Worm (Caenorhabditis elegans) whole organism, L4 larva: Measurements from ENCODE around the gene Y66D12A.19.

ENCODE experiments used
- F49E8.2 ChIP-seq: sonication (generic microtip); optimal IDR thresholded peaks from 2 replicates; lab custom pipeline; 2016; ENCODE audit warnings: missing compliant biosample characterization, mild to moderate bottlenecking, missing genetic modification characterization, borderline replicate concordance
- R02D3.7 ChIP-seq: fragments of 150-350 bp; sonication (generic microtip); optimal IDR thresholded peaks from 3 replicates; lab custom pipeline; 2014; ENCODE audit warnings: missing biosample characterization, missing genetic modification characterization
- aha-1 ChIP-seq: fragments of 150-350 bp; peaks from one replicate; lab custom pipeline; 2014; ENCODE audit warnings: missing biosample characterization, missing genetic modification characterization
- nhr-237 ChIP-seq: sonication (generic microtip); optimal IDR thresholded peaks from 2 replicates; lab custom pipeline; 2017; ENCODE audit warnings: missing biosample characterization, missing genetic modification characterization
- nhr-25 ChIP-seq: sonication (generic microtip); optimal IDR thresholded peaks from 2 replicates; lab custom pipeline; 2017; ENCODE audit warnings: missing genetic modification characterization, mild to moderate bottlenecking, missing compliant biosample characterization, antibody characterized with exemption, moderate library complexity, borderline replicate concordance; ENCODE audit not compliant: insufficient read depth
- unc-130 ChIP-seq: sonication (generic microtip); optimal IDR thresholded peaks from 2 replicates; lab custom pipeline; 2016; ENCODE audit warnings: missing genetic modification reagents, missing genetic modification characterization, missing compliant biosample characterization
- zfp-3 ChIP-seq: fragments of 200-800 bp; sonication (Bioruptor generic); conservative IDR thresholded peaks from 2 replicates; pipeline ENCODE4 v1.3.6; 2022; ENCODE audit warnings: missing genetic modification reagents, missing genetic modification characterization, missing compliant biosample characterization

DNA sequence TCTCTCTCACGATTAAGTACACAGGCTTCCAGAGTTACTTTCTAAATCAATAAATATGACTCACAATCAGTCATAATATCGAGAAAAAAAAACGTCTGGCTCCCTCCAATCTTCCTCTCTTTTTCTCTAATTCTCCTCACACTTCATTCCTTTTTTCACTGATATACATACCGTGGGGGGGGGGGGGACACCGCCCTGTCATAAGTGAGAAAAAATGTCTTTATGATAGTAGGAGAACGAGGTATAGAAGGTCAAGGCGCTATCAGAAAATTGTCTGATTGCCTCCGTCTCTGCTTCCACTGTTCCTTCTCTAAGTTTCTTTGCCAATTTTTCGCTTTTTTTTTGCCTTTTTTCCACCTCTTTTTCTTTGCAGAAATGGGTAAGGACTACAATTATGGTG is 12.4 kb upstream of the Y66D12A.19 start, which contains the start of gene Y66D12A.24:
- TF ChIP-seq nhr-25 (tag; lab: Kevin White, UChicago) (no peak), aha-1 (tag; lab: Kevin White, UChicago) (no peak), F49E8.2 (tag; lab: Kevin White, UChicago) (no peak), zfp-3 (GFP tag; lab: Robert Waterston, UW) (no peak), unc-130 (GFP tag; lab: Kevin White, UChicago) (no peak), R02D3.7 (tag; lab: Kevin White, UChicago) (no peak), nhr-237 (no peak)
